Worm (Caenorhabditis elegans): ENCODE measurements around the gene ZK402.1.

DNA sequence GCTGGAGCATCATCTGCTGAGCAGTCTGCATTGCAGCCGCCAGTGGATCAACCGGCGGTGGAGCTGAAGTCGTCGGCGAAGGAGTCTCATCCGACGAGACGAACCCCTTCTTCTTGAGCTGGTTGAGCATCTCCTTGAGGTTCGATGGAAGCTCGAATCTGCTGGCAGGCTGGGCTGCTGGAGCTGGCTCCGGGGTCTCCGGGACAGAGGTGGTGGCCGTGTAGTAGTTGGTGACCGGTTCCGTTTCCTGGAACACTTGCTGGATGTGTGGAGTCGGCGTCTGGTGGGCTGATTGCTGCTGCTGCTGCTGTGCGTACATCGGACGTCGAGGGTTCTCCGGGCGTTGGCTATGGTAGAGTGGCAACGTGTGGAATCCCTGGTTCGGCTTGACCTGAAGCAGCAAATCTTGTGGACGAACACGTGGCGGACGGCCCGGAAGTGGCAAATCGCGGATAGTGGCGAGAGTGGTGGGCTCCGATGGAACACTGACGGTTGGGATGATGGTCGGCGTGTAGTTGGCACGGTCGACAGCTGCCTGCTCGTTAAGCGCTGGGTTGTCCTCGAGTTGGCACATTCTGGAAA is 37.6 kb downstream of the ZK402.1 start:
- TF ChIP-seq pha-4 (tag; optimal IDR thresholded peaks at IDR 0.05): no peak
- TF ChIP-seq ztf-11 (tag; optimal IDR thresholded peaks at IDR 0.05): no peak
- no peak for TF ChIP-seq nhr-28 (tag; optimal IDR thresholded peaks at IDR 0.05)
- no peak for TF ChIP-seq nhr-76 (tag; optimal IDR thresholded peaks at IDR 0.05)
- TF ChIP-seq ces-1 (GFP tag; optimal IDR thresholded peaks at IDR 0.05): no peak
- no peak for TF ChIP-seq blmp-1 (tag; optimal IDR thresholded peaks at IDR 0.05)
- TF ChIP-seq lsy-2 (tag; optimal IDR thresholded peaks at IDR 0.05): no peak
- TF ChIP-seq snpc-4 (tag; optimal IDR thresholded peaks at IDR 0.05): no peak
- TF ChIP-seq elt-1 (tag; optimal IDR thresholded peaks at IDR 0.05; ENCODE audit: borderline replicate concordance, insufficient read depth): no peak

Measured in whole organism, mixed stage, embryonic.